Worm (Caenorhabditis elegans) whole organism, late embryonic: ENCODE data around the gene F52G3.5.
A peak's percentile ranks its signal among the peaks of the same experiment; 100 is the strongest.

Source experiments
- C08G9.2 ChIP-seq: sonication (generic microtip); optimal IDR thresholded peaks from 2 replicates; lab custom pipeline; 2016; ENCODE audit warnings: mild to moderate bottlenecking, missing genetic modification characterization, moderate library complexity, missing compliant biosample characterization
- F13H6.1 ChIP-seq: sonication (generic microtip); optimal IDR thresholded peaks from 2 replicates; lab custom pipeline; 2016; ENCODE audit warnings: missing genetic modification characterization, missing compliant biosample characterization
- ahr-1 ChIP-seq: sonication (generic microtip); optimal IDR thresholded peaks from 2 replicates; lab custom pipeline; 2016; ENCODE audit warnings: missing genetic modification characterization, missing compliant biosample characterization
- ceh-14 ChIP-seq: sonication (generic microtip); optimal IDR thresholded peaks from 2 replicates; lab custom pipeline; 2016; ENCODE audit warnings: missing genotype, missing genetic modification characterization, missing compliant biosample characterization
- ceh-19 ChIP-seq: fragments of 200-800 bp; sonication (Bioruptor generic); optimal IDR thresholded peaks from 2 replicates; lab custom pipeline; 2018; ENCODE audit warnings: mild to moderate bottlenecking, missing genetic modification characterization, missing compliant biosample characterization
- ceh-22 ChIP-seq: sonication (generic microtip); optimal IDR thresholded peaks from 2 replicates; lab custom pipeline; 2017; ENCODE audit warnings: missing biosample characterization, missing genetic modification characterization
- ceh-24 ChIP-seq: sonication (generic microtip); optimal IDR thresholded peaks from 2 replicates; lab custom pipeline; 2016; ENCODE audit warnings: mild to moderate bottlenecking, missing genetic modification characterization, missing compliant biosample characterization
- ceh-30 ChIP-seq: fragments of 150-350 bp; optimal IDR thresholded peaks from 2 replicates; lab custom pipeline; 2014; ENCODE audit warnings: missing biosample characterization, missing genetic modification characterization
- ceh-31 ChIP-seq: sonication (generic microtip); optimal IDR thresholded peaks from 2 replicates; lab custom pipeline; 2016; ENCODE audit warnings: missing genetic modification characterization, missing compliant biosample characterization
- ceh-34 ChIP-seq: sonication (generic microtip); optimal IDR thresholded peaks from 2 replicates; lab custom pipeline; 2016; ENCODE audit warnings: mild to moderate bottlenecking, missing genetic modification characterization, missing compliant biosample characterization
- ceh-45 ChIP-seq: fragments of 200-800 bp; sonication (Bioruptor generic); IDR thresholded peaks from 2 replicates; pipeline ENCODE4 v1.3.6; 2022; ENCODE audit warnings: missing genetic modification reagents, missing genetic modification characterization, missing compliant biosample characterization
- ceh-9 ChIP-seq: sonication (generic microtip); optimal IDR thresholded peaks from 2 replicates; lab custom pipeline; 2016; ENCODE audit warnings: mild to moderate bottlenecking, missing genetic modification characterization, inconsistent platforms, missing compliant biosample characterization
- dve-1 ChIP-seq: sonication (generic microtip); optimal IDR thresholded peaks from 2 replicates; lab custom pipeline; 2017; ENCODE audit warnings: antibody characterized with exemption, mild to moderate bottlenecking, missing genetic modification characterization, missing compliant biosample characterization
- fkh-10 ChIP-seq: fragments of 150-350 bp; optimal IDR thresholded peaks from 2 replicates; lab custom pipeline; 2014; ENCODE audit warnings: missing biosample characterization, missing genetic modification reagents, missing genetic modification characterization
- fkh-6 ChIP-seq: sonication (generic microtip); optimal IDR thresholded peaks from 2 replicates; lab custom pipeline; 2016; ENCODE audit warnings: missing genetic modification characterization, missing compliant biosample characterization
- hlh-8 ChIP-seq: sonication (generic microtip); optimal IDR thresholded peaks from 2 replicates; lab custom pipeline; 2016; ENCODE audit warnings: missing genotype, missing genetic modification characterization, missing compliant biosample characterization
- lim-6 ChIP-seq: sonication (generic microtip); optimal IDR thresholded peaks from 2 replicates; lab custom pipeline; 2016; ENCODE audit warnings: missing genetic modification characterization, missing compliant biosample characterization
- lin-11 ChIP-seq: fragments of 200-800 bp; sonication (Bioruptor generic); optimal IDR thresholded peaks from 2 replicates; lab custom pipeline; 2018; ENCODE audit warnings: mild to moderate bottlenecking, missing genetic modification characterization, missing compliant biosample characterization
- madf-2 ChIP-seq: sonication (generic microtip); optimal IDR thresholded peaks from 2 replicates; lab custom pipeline; 2017; ENCODE audit warnings: missing genetic modification characterization, missing compliant biosample characterization
- nfya-1 ChIP-seq: sonication (generic microtip); optimal IDR thresholded peaks from 2 replicates; lab custom pipeline; 2017; ENCODE audit warnings: missing genetic modification characterization, mild to moderate bottlenecking, missing compliant biosample characterization, antibody characterized with exemption, moderate library complexity
- nhr-11 ChIP-seq: fragments of 150-350 bp; optimal IDR thresholded peaks from 2 replicates; lab custom pipeline; 2014; ENCODE audit warnings: missing biosample characterization, missing genetic modification characterization
- nhr-232 ChIP-seq: sonication (generic microtip); optimal IDR thresholded peaks from 2 replicates; lab custom pipeline; 2016; ENCODE audit warnings: missing genetic modification characterization, missing compliant biosample characterization
- pag-3 ChIP-seq: sonication (generic microtip); optimal IDR thresholded peaks from 2 replicates; lab custom pipeline; 2016; ENCODE audit warnings: missing compliant biosample characterization, missing genetic modification characterization, borderline replicate concordance
- pha-2 ChIP-seq: sonication (generic microtip); optimal IDR thresholded peaks from 2 replicates; lab custom pipeline; 2017; ENCODE audit warnings: mild to moderate bottlenecking, missing genetic modification characterization, missing compliant biosample characterization
- pha-4 ChIP-seq: fragments of 150-350 bp; optimal IDR thresholded peaks from 2 replicates; lab custom pipeline; 2018; ENCODE audit warnings: missing biosample characterization, missing genetic modification reagents, missing genetic modification characterization
- pros-1 ChIP-seq: fragments of 150-350 bp; optimal IDR thresholded peaks from 2 replicates; lab custom pipeline; 2014; ENCODE audit warnings: missing biosample characterization, missing genetic modification reagents, missing genetic modification characterization
- ref-2 ChIP-seq: sonication (generic microtip); optimal IDR thresholded peaks from 2 replicates; lab custom pipeline; 2016; ENCODE audit warnings: missing genetic modification characterization, missing compliant biosample characterization
- rnt-1 ChIP-seq: sonication (generic microtip); optimal IDR thresholded peaks from 2 replicates; lab custom pipeline; 2016; ENCODE audit warnings: missing genetic modification characterization, missing compliant biosample characterization
- sox-4 ChIP-seq: sonication (generic microtip); optimal IDR thresholded peaks from 2 replicates; lab custom pipeline; 2017; ENCODE audit warnings: mild to moderate bottlenecking, missing genetic modification characterization, inconsistent platforms, missing compliant biosample characterization
- tbx-7 ChIP-seq: sonication (generic microtip); optimal IDR thresholded peaks from 2 replicates; lab custom pipeline; 2016; ENCODE audit warnings: missing genotype, missing genetic modification characterization, missing compliant biosample characterization
- unc-3 ChIP-seq, 2 experiments: fragments of 200-800 bp in 1 of 2; sonication (Bioruptor generic) in 1 of 2; sonication (generic microtip) in 1 of 2; conservative IDR thresholded peaks in 1 of 2; optimal IDR thresholded peaks in 1 of 2; 2 replicates each; pipeline versions ENCODE4 v1.3.6 to Lab custom; 2016 to 2022; ENCODE audit warnings: missing compliant biosample characterization in 2 of 2, missing genetic modification characterization in 2 of 2, missing genetic modification reagents in 1 of 2
- unc-42 ChIP-seq: sonication (generic microtip); optimal IDR thresholded peaks from 2 replicates; lab custom pipeline; 2016; ENCODE audit warnings: missing genotype, missing genetic modification characterization, missing compliant biosample characterization
- unc-55 ChIP-seq: sonication (generic microtip); optimal IDR thresholded peaks from 2 replicates; lab custom pipeline; 2017; ENCODE audit warnings: missing biosample characterization, missing genetic modification reagents, missing genetic modification characterization
- unc-86 ChIP-seq: sonication (generic microtip); optimal IDR thresholded peaks from 2 replicates; lab custom pipeline; 2016; ENCODE audit warnings: missing genetic modification characterization, missing compliant biosample characterization
- zip-5 ChIP-seq: sonication (generic microtip); optimal IDR thresholded peaks from 2 replicates; lab custom pipeline; 2016; ENCODE audit warnings: missing genetic modification characterization, missing compliant biosample characterization
- ztf-16 ChIP-seq: sonication (generic microtip); optimal IDR thresholded peaks from 2 replicates; lab custom pipeline; 2017; ENCODE audit warnings: missing genetic modification characterization, missing compliant biosample characterization

F52G3.5 gene

DNA sequence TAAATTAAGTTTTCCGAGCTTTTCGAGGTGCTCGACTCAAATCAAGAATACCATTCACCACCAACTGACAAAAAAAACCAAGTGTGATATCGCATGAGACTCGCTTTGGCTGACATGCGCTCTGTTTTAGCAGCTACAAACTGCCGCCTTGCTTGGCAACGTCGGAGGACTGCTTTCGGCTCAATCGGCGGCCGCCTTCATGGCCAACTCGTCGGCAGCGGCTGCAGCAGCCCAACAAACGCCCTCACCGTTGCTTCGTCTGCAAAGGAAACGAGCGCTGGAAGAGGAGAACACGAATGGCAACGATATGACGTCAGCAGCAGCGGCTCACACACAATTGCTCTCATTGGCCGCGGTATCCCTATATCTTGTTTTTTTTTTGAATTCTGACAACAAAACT, 30.9 kb upstream of the F52G3.5 start:
- no peak for TF ChIP-seq fkh-10 (GFP tag; lab: Kevin White, UChicago)
- no peak for TF ChIP-seq lim-6
- TF ChIP-seq unc-55 (GFP tag; lab: Kevin White, UChicago), result no peak
- TF ChIP-seq ahr-1 (tag; lab: Kevin White, UChicago), result no peak
- no peak for TF ChIP-seq sox-4 (tag; lab: Kevin White, UChicago)
- TF ChIP-seq tbx-7 (tag; lab: Kevin White, UChicago), result no peak
- no peak for TF ChIP-seq madf-2 (tag; lab: Kevin White, UChicago)
- TF ChIP-seq lin-11, result no peak
- no peak for TF ChIP-seq nhr-11 (tag; lab: Kevin White, UChicago)

DNA sequence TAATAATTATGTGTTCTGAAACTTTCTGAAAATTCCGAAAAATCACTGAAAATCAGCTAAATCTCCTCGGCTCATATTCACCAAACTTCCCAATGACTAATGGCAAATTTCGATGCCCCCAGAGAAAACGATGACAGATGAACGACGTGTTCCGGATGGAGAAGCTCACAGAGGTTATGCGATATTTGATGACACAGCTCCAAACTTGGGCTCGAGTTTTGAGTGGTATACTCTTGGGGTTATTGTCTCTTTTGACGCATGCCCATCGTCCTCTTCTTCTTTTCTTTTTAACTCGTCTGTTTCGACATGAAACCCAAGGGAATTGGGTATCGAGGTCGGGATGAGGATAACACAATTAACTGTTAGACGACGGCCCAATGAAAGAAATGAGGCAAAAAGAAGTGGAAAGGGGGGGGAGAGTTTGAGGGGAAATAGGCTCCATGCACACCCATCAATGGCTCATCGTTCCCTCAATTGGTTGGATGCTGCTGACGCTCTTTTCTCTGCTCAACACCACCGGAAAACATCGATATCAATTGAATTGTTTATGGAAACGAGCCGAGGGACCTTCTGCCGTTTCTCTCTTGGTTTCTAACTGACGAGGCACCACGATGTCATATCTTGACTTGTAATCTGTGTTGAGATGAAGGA, 27.7 kb upstream of the F52G3.5 start:
- TF ChIP-seq pros-1 (tag; lab: Kevin White, UChicago), result no peak
- TF ChIP-seq lim-6, result no peak
- no peak for TF ChIP-seq pag-3 (tag; lab: Kevin White, UChicago)
- TF ChIP-seq lin-11, result no peak
- no peak for TF ChIP-seq F13H6.1 (tag; lab: Kevin White, UChicago)
- TF ChIP-seq pha-2 (tag; lab: Kevin White, UChicago), result no peak
- TF ChIP-seq unc-3 (GFP tag; conservative IDR thresholded peaks at IDR 0.05; lab: Robert Waterston, UW), result peak; percentile 66
- TF ChIP-seq unc-3 (tag; optimal IDR thresholded peaks at IDR 0.05; lab: Kevin White, UChicago), result peak; percentile 98
- no peak for TF ChIP-seq dve-1 (tag; lab: Kevin White, UChicago)
- no peak for TF ChIP-seq ceh-9 (tag; lab: Kevin White, UChicago)
- TF ChIP-seq ceh-14 (tag; lab: Kevin White, UChicago), result peak; percentile 52
- TF ChIP-seq C08G9.2 (tag; lab: Kevin White, UChicago), result no peak
- TF ChIP-seq unc-42 (tag; lab: Kevin White, UChicago), result peak; percentile 92
- TF ChIP-seq sox-4 (tag; lab: Kevin White, UChicago), result no peak
- TF ChIP-seq pha-4 (tag; lab: Kevin White, UChicago), result no peak
- no peak for TF ChIP-seq ref-2
- TF ChIP-seq nhr-232 (tag; lab: Kevin White, UChicago), result no peak
- peak; percentile 1 for TF ChIP-seq nfya-1 (tag; lab: Kevin White, UChicago)
- no peak for TF ChIP-seq ceh-30 (tag; lab: Kevin White, UChicago)
- TF ChIP-seq ceh-31, result peak; percentile 26

DNA sequence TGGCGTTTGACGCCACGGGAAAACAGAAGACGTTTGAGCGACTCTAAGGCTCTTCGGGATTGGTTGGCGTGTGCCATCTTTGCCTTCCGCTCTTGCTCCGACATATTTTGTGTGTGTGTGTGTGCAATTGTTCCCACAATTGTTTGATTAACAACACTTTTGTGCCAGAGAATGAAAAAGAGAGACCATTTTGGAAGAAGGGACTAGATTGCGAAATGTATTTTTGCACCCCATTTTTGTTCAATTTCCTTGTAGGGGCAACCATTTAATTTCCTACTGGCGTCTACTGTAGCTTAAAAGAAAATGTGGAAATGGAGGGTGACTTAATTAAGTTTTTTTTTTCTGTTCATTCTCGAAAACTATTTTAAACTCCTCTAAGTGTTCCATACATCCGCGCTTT, 26.2 kb upstream of the F52G3.5 start:
- no peak for TF ChIP-seq ceh-19 (GFP tag; lab: Kevin White, UChicago)
- no peak for TF ChIP-seq pha-4 (tag; lab: Kevin White, UChicago)
- peak; percentile 21 for TF ChIP-seq ceh-34 (tag; lab: Kevin White, UChicago)
- peak; percentile 5 for TF ChIP-seq unc-42 (tag; lab: Kevin White, UChicago)
- TF ChIP-seq ceh-45 (GFP tag; lab: Robert Waterston, UW), result 0 out of 2 replicates have a peak, but pooled peaks have one; percentile 36
- TF ChIP-seq, all 69 proteins: peak for 3

DNA sequence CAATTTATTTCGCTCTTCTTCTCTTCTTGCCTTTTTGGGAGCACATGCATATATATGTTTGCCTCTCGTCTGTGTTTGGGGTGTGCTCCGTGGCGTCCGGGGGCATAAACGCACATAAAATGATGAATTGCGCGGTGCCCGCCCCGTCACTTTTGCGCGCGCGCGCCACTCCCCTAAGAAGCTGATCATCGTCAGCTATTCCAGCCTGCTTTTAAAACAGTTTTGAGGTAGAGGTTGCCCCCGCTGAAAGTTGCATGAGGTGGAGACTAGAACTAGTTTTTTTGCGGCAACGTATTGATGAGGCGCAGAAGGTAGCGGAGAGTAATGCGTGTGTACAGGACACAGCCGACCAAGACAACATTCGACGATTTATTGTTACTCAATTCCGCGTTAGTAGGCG, 23.7 kb upstream of the F52G3.5 start:
- TF ChIP-seq zip-5 (no peak), unc-3 (GFP tag; conservative IDR thresholded peaks at IDR 0.05; lab: Robert Waterston, UW) (0 out of 2 replicates have a peak, but pooled peaks have one; percentile 36), unc-3 (tag; optimal IDR thresholded peaks at IDR 0.05; lab: Kevin White, UChicago) (no peak), lin-11 (no peak), ztf-16 (tag; lab: Kevin White, UChicago) (no peak)

DNA sequence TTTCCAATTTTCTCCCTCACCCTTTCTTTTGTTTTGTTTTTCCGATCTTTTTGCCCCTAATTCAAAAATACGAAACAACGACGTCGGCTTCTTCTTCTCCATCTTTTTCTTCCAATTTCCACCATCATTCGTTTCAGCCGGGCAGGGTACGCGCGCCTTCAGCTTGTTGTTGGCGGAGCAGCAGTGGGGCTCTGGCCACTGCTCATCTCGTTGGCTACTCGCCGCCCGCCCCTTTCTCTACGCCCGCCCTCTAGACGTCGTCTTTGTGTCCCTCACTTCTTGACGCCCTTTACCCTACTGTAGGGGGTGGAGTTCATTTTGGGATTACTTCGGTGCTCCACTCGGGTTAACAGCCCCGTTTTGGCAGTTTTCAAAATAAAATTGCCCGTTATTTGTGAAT, 23.0 kb upstream of the F52G3.5 start:
- TF ChIP-seq ceh-24 (tag; lab: Kevin White, UChicago) (no peak), fkh-6 (tag; lab: Kevin White, UChicago) (no peak), rnt-1 (tag; lab: Kevin White, UChicago) (no peak), ceh-22 (tag; lab: Kevin White, UChicago) (no peak), unc-86 (no peak), pros-1 (tag; lab: Kevin White, UChicago) (no peak), hlh-8 (tag; lab: Kevin White, UChicago) (no peak), ahr-1 (tag; lab: Kevin White, UChicago) (no peak)
